Worm (Caenorhabditis elegans) whole organism, late embryonic: ENCODE results near the gene srg-55.

Experiments used
- ets-4 ChIP-seq: sonication (generic microtip); optimal IDR thresholded peaks from 2 replicates; lab custom pipeline; 2016; ENCODE audit warnings: missing genetic modification characterization, missing compliant biosample characterization
- madf-2 ChIP-seq: sonication (generic microtip); optimal IDR thresholded peaks from 2 replicates; lab custom pipeline; 2017; ENCODE audit warnings: missing genetic modification characterization, missing compliant biosample characterization
- nhr-11 ChIP-seq: fragments of 150-350 bp; optimal IDR thresholded peaks from 2 replicates; lab custom pipeline; 2014; ENCODE audit warnings: missing biosample characterization, missing genetic modification characterization
- pag-3 ChIP-seq: sonication (generic microtip); optimal IDR thresholded peaks from 2 replicates; lab custom pipeline; 2016; ENCODE audit warnings: missing compliant biosample characterization, missing genetic modification characterization, borderline replicate concordance
- sdc-2 ChIP-seq: sonication (generic microtip); optimal IDR thresholded peaks from 2 replicates; lab custom pipeline; 2016; ENCODE audit warnings: missing genotype, missing genetic modification characterization, missing compliant biosample characterization
- unc-86 ChIP-seq: sonication (generic microtip); optimal IDR thresholded peaks from 2 replicates; lab custom pipeline; 2016; ENCODE audit warnings: missing genetic modification characterization, missing compliant biosample characterization

DNA sequence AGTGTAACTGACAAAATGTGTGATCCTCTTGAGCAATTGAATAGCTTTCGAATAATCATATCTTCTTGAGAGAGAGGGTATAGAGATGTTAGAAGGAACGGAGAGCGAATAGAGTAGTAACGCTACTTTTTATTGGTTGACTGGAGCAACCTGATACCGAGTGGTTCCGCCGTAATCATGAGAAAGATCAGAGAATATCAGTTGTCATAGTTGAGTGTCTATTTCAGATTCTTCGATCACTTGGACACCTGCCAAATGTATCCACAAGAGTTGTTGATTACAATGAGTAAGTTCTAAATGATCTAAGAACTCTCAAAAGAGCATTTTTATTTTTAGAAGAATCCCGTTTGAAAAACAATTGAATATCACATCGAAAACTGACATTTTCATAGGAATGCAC, 17.4 kb downstream of the srg-55 start:
- TF ChIP-seq pag-3 (tag; lab: Kevin White, UChicago) (no peak), unc-86 (no peak), nhr-11 (tag; lab: Kevin White, UChicago) (no peak), sdc-2 (tag; lab: Kevin White, UChicago) (no peak), madf-2 (tag; lab: Kevin White, UChicago) (no peak), ets-4 (tag; lab: Kevin White, UChicago) (no peak)
